Fruit fly (Drosophila melanogaster) S2 (cell line): Measurements from ENCODE around the gene Reck.

Experiments used
- CG8478 ChIP-seq: fragments of >200 bp; optimal IDR thresholded peaks from 2 replicates; lab custom pipeline; 2018
- CTCF ChIP-seq, 2 experiments: fragments of >200 bp; optimal IDR thresholded peaks; 2 replicates each; lab custom pipeline; 2018

dm6 chr3L:14973251-14973625, 40.6 kb downstream of the Reck start:
- no peak for TF ChIP-seq CTCF (optimal IDR thresholded peaks at IDR 0.05; lab: Kevin White, UChicago)
- TF ChIP-seq CG8478 (lab: Kevin White, UChicago), result no peak
